Worm (Caenorhabditis elegans): Measurements from ENCODE around the gene F53B1.9.

- TF ChIP-seq ces-1 (GFP tag; optimal IDR thresholded peaks at IDR 0.05) (no peak), ceh-39 (tag; optimal IDR thresholded peaks at IDR 0.05) (no peak), nhr-28 (tag; optimal IDR thresholded peaks at IDR 0.05) (no peak), hlh-1 (tag; optimal IDR thresholded peaks at IDR 0.05) (no peak), mep-1 (tag; optimal IDR thresholded peaks at IDR 0.05) (no peak)
Measured at ce11 chrX:2157855-2158254, 26.2 kb upstream of the F53B1.9 start.

Measured in whole organism, mixed stage, embryonic.